Fruit fly (Drosophila melanogaster) whole organism, embryonic: ENCODE data around the gene Crz.

Source experiments
- Ada2b ChIP-seq: fragments of 200-800 bp; sonication (Bioruptor generic); IDR thresholded peaks from 2 replicates; pipeline ENCODE4 v1.3.6; 2022; ENCODE audit warnings: missing biosample characterization, missing genetic modification characterization
- Atf6 ChIP-seq: fragments of 200-800 bp; sonication (Bioruptor generic); IDR thresholded peaks from 2 replicates; pipeline ENCODE4 v1.3.6; 2022; ENCODE audit warnings: missing biosample characterization, missing genetic modification characterization
- Awh ChIP-seq: fragments of 200-800 bp; sonication (Bioruptor generic); IDR thresholded peaks from 2 replicates; pipeline ENCODE4, ENCODE4 v1.3.6; 2022; ENCODE audit warnings: missing biosample characterization, missing genetic modification characterization
- B-H1 ChIP-seq: fragments of 200-800 bp; sonication (Bioruptor generic); IDR thresholded peaks from 3 replicates; pipeline ENCODE4 v1.3.6; 2022; ENCODE audit warnings: missing biosample characterization, missing genetic modification characterization
- CG1024 ChIP-seq: fragments of 200-800 bp; sonication (Bioruptor generic); IDR thresholded peaks from 2 replicates; pipeline ENCODE4 v1.3.6; 2022; ENCODE audit warnings: missing biosample characterization, missing genetic modification characterization
- CG10979 ChIP-seq: fragments of 200-800 bp; sonication (Bioruptor generic); optimal IDR thresholded peaks from 2 replicates; lab custom pipeline; 2018; ENCODE audit warnings: missing biosample characterization, mild to moderate bottlenecking, missing genetic modification characterization, moderate library complexity
- CG11560 ChIP-seq: fragments of 200-800 bp; sonication (Bioruptor generic); IDR thresholded peaks from 3 replicates; pipeline ENCODE4 v1.3.6; 2022; ENCODE audit warnings: missing biosample characterization, missing genetic modification characterization
- CG12744 ChIP-seq: fragments of 200-800 bp; sonication (Bioruptor generic); optimal IDR thresholded peaks from 2 replicates; lab custom pipeline; 2016; ENCODE audit warnings: missing biosample characterization, missing genetic modification characterization
- CG14441 ChIP-seq: fragments of 200-800 bp; sonication (Bioruptor generic); IDR thresholded peaks from 2 replicates; pipeline ENCODE4 v1.3.6; 2022; ENCODE audit warnings: missing biosample characterization, missing genetic modification characterization
- CG14860 ChIP-seq: fragments of 200-800 bp; sonication (Bioruptor generic); IDR thresholded peaks from 3 replicates; pipeline ENCODE4 v1.3.6; 2022; ENCODE audit warnings: missing biosample characterization, missing genetic modification characterization; ENCODE audit not compliant: partially characterized antibody
- CG15269 ChIP-seq: fragments of 200-800 bp; sonication (Bioruptor generic); optimal IDR thresholded peaks from 2 replicates; lab custom pipeline; 2018; ENCODE audit warnings: missing biosample characterization, mild to moderate bottlenecking, missing genetic modification characterization, moderate library complexity
- CG17568 ChIP-seq: fragments of 200-800 bp; sonication (Bioruptor generic); optimal IDR thresholded peaks from 2 replicates; lab custom pipeline; 2018; ENCODE audit warnings: missing biosample characterization, mild to moderate bottlenecking, missing genetic modification characterization, moderate library complexity
- CG18599 ChIP-seq: fragments of 200-800 bp; sonication (Bioruptor generic); optimal IDR thresholded peaks from 3 replicates; lab custom pipeline; 2017; ENCODE audit warnings: missing biosample characterization, missing genetic modification characterization, mild to moderate bottlenecking, moderate library complexity, missing genetic modification reagents
- CG2199 ChIP-seq: fragments of 200-800 bp; sonication (Bioruptor generic); IDR thresholded peaks from 3 replicates; pipeline ENCODE4 v1.3.6; 2022; ENCODE audit warnings: missing biosample characterization, missing genetic modification characterization
- CG33557 ChIP-seq: fragments of 200-800 bp; sonication (Bioruptor generic); optimal IDR thresholded peaks from 2 replicates; lab custom pipeline; 2019; ENCODE audit warnings: missing biosample characterization, mild to moderate bottlenecking, missing genetic modification characterization, moderate library complexity
- CG6254 ChIP-seq: fragments of 200-800 bp; sonication (Bioruptor generic); optimal IDR thresholded peaks from 3 replicates; lab custom pipeline; 2017; ENCODE audit warnings: mild to moderate bottlenecking, missing biosample characterization, missing genetic modification reagents, missing genetic modification characterization
- D ChIP-seq, 2 experiments: fragments of 200-800 bp in 1 of 2; fragments of >200 bp in 1 of 2; sonication (Bioruptor generic) in 1 of 2; optimal IDR thresholded peaks; 2 replicates in 1 of 2; 3 replicates in 1 of 2; lab custom pipeline; 2017; ENCODE audit warnings: mild to moderate bottlenecking in 1 of 2, missing biosample characterization in 1 of 2, missing genetic modification characterization in 1 of 2, missing genetic modification reagents in 1 of 2
- E2f1 ChIP-seq: fragments of 200-800 bp; sonication (Bioruptor generic); IDR thresholded peaks from 2 replicates; pipeline ENCODE4 v1.3.6; 2022; ENCODE audit warnings: missing biosample characterization, missing genetic modification characterization
- Fer2 ChIP-seq: fragments of 200-800 bp; sonication (Bioruptor generic); optimal IDR thresholded peaks from 2 replicates; lab custom pipeline; 2018; ENCODE audit warnings: missing biosample characterization, mild to moderate bottlenecking, missing genetic modification characterization, moderate library complexity
- Hsf ChIP-seq: fragments of 200-800 bp; sonication (Bioruptor generic); optimal IDR thresholded peaks from 3 replicates; lab custom pipeline; 2016; ENCODE audit warnings: missing biosample characterization, missing genetic modification characterization
- NFAT ChIP-seq: fragments of 200-800 bp; sonication (Bioruptor generic); IDR thresholded peaks from 2 replicates; pipeline ENCODE4 v1.3.6; 2022; ENCODE audit warnings: missing biosample characterization, missing genetic modification characterization
- NK7.1 ChIP-seq: fragments of 200-800 bp; sonication (Bioruptor generic); optimal IDR thresholded peaks from 3 replicates; lab custom pipeline; 2016; ENCODE audit warnings: missing biosample characterization, missing genetic modification characterization
- Rfx ChIP-seq: fragments of 200-800 bp; sonication (Bioruptor generic); IDR thresholded peaks from 2 replicates; pipeline ENCODE4 v1.3.6; 2022; ENCODE audit warnings: missing biosample characterization, missing genetic modification characterization
- Sox100B ChIP-seq: fragments of 200-800 bp; sonication (Bioruptor generic); optimal IDR thresholded peaks from 3 replicates; lab custom pipeline; 2018; ENCODE audit warnings: missing biosample characterization, mild to moderate bottlenecking, missing genetic modification characterization
- Spps ChIP-seq: fragments of 200-800 bp; sonication (Bioruptor generic); optimal IDR thresholded peaks from 2 replicates; lab custom pipeline; 2018; ENCODE audit warnings: missing biosample characterization, mild to moderate bottlenecking, missing genetic modification characterization
- Taf1 ChIP-seq: fragments of 200-800 bp; sonication (Bioruptor generic); IDR thresholded peaks from 2 replicates; pipeline ENCODE4 v1.3.6; 2022; ENCODE audit warnings: missing biosample characterization, missing genetic modification characterization
- abd-A ChIP-seq: fragments of 200-800 bp; sonication (Bioruptor generic); optimal IDR thresholded peaks from 3 replicates; lab custom pipeline; 2019; ENCODE audit warnings: missing biosample characterization, mild to moderate bottlenecking, missing genetic modification characterization, moderate library complexity
- chinmo ChIP-seq: fragments of 200-800 bp; sonication (Bioruptor generic); IDR thresholded peaks from 4 replicates; pipeline ENCODE4 v1.3.6; 2022; ENCODE audit warnings: missing biosample characterization, missing genetic modification characterization; ENCODE audit not compliant: partially characterized antibody
- chn ChIP-seq: fragments of 200-800 bp; sonication (Bioruptor generic); optimal IDR thresholded peaks from 2 replicates; lab custom pipeline; 2016; ENCODE audit warnings: missing biosample characterization, missing genetic modification characterization
- eyg ChIP-seq: fragments of 200-800 bp; sonication (Bioruptor generic); optimal IDR thresholded peaks from 3 replicates; lab custom pipeline; 2016; ENCODE audit warnings: missing biosample characterization, missing genetic modification characterization
- gce ChIP-seq: fragments of 200-800 bp; sonication (Bioruptor generic); IDR thresholded peaks from 3 replicates; pipeline ENCODE4 v1.3.6; 2022; ENCODE audit warnings: missing biosample characterization, missing genetic modification characterization
- gsb ChIP-seq: fragments of 200-800 bp; sonication (Bioruptor generic); IDR thresholded peaks from 2 replicates; pipeline ENCODE4 v1.3.6; 2022; ENCODE audit warnings: missing biosample characterization, missing genetic modification characterization
- gsb-n ChIP-seq: fragments of 200-800 bp; sonication (Bioruptor generic); optimal IDR thresholded peaks from 3 replicates; lab custom pipeline; 2018; ENCODE audit warnings: missing biosample characterization, mild to moderate bottlenecking, missing genetic modification characterization
- her ChIP-seq: fragments of 200-800 bp; sonication (Bioruptor generic); optimal IDR thresholded peaks from 2 replicates; lab custom pipeline; 2016; ENCODE audit warnings: missing biosample characterization, missing genetic modification characterization
- insv ChIP-seq, 2 experiments: fragments of 200-800 bp; sonication (Bioruptor generic); optimal IDR thresholded peaks; 3 replicates each; lab custom pipeline; 2016 to 2018; ENCODE audit warnings: missing biosample characterization in 2 of 2, missing genetic modification characterization in 2 of 2
- kah ChIP-seq: fragments of 200-800 bp; sonication (Bioruptor generic); optimal IDR thresholded peaks from 2 replicates; lab custom pipeline; 2018; ENCODE audit warnings: missing biosample characterization, mild to moderate bottlenecking, missing genetic modification characterization
- lbe ChIP-seq: fragments of 200-800 bp; sonication (Bioruptor generic); optimal IDR thresholded peaks from 2 replicates; lab custom pipeline; 2016; ENCODE audit warnings: missing biosample characterization, mild to moderate bottlenecking, missing genetic modification characterization
- lmd ChIP-seq: fragments of 200-800 bp; sonication (Bioruptor generic); IDR thresholded peaks from 2 replicates; pipeline ENCODE4 v1.3.6; 2022; ENCODE audit warnings: missing biosample characterization, missing genetic modification characterization
- lola ChIP-seq, 3 experiments: fragments of >200 bp in 2 of 3; fragments of 200-800 bp in 1 of 3; sonication (Bioruptor generic) in 1 of 3; optimal IDR thresholded peaks; 2 replicates each; lab custom pipeline; 2017 to 2019; ENCODE audit warnings: missing biosample characterization in 3 of 3, missing genetic modification characterization in 3 of 3, mild to moderate bottlenecking in 1 of 3, moderate library complexity in 1 of 3
- mam ChIP-seq: fragments of 200-800 bp; sonication (Bioruptor generic); optimal IDR thresholded peaks from 3 replicates; lab custom pipeline; 2016; ENCODE audit warnings: missing biosample characterization, missing genetic modification characterization
- oc ChIP-seq: fragments of 200-800 bp; sonication (Bioruptor generic); optimal IDR thresholded peaks from 2 replicates; lab custom pipeline; 2018; ENCODE audit warnings: missing biosample characterization, mild to moderate bottlenecking, missing genetic modification characterization, moderate library complexity
- p53 ChIP-seq: fragments of 200-800 bp; sonication (Bioruptor generic); optimal IDR thresholded peaks from 2 replicates; lab custom pipeline; 2016; ENCODE audit warnings: missing biosample characterization, missing genetic modification characterization
- pzg ChIP-seq: fragments of 200-800 bp; sonication (Bioruptor generic); optimal IDR thresholded peaks from 3 replicates; lab custom pipeline; 2018; ENCODE audit warnings: missing biosample characterization, mild to moderate bottlenecking, missing genetic modification characterization, moderate library complexity
- run ChIP-seq: fragments of 200-800 bp; sonication (Bioruptor generic); optimal IDR thresholded peaks from 3 replicates; lab custom pipeline; 2018; ENCODE audit warnings: missing biosample characterization, mild to moderate bottlenecking, missing genetic modification characterization
- sd ChIP-seq: fragments of 200-800 bp; sonication (Bioruptor generic); optimal IDR thresholded peaks from 3 replicates; lab custom pipeline; 2018; ENCODE audit warnings: missing biosample characterization, mild to moderate bottlenecking, missing genetic modification characterization, moderate library complexity
- tgo ChIP-seq: fragments of 200-800 bp; sonication (Bioruptor generic); IDR thresholded peaks from 3 replicates; pipeline ENCODE4 v1.3.6; 2022; ENCODE audit warnings: missing biosample characterization, missing genetic modification characterization
- wek ChIP-seq: fragments of 200-800 bp; sonication (Bioruptor generic); optimal IDR thresholded peaks from 3 replicates; lab custom pipeline; 2018; ENCODE audit warnings: missing biosample characterization, mild to moderate bottlenecking, missing genetic modification characterization, moderate library complexity
- zen2 ChIP-seq: fragments of 200-800 bp; sonication (Bioruptor generic); IDR thresholded peaks from 3 replicates; pipeline ENCODE4 v1.3.6; 2022; ENCODE audit warnings: missing biosample characterization, missing genetic modification characterization; ENCODE audit not compliant: partially characterized antibody

Gene Crz

dm6 chr3R:14288669-14289383 is 25.8 kb upstream of the Crz start, which contains the start of gene red (continued):
- TF ChIP-seq her (GFP tag; lab: Kevin White, UChicago) (no peak), Sox100B (peak; percentile 60), run (tag; lab: Kevin White, UChicago) (peak; percentile 32), lmd (GFP tag; lab: Robert Waterston, UW) (peak; percentile 76), CG33557 (GFP tag; lab: Kevin White, UChicago) (no peak), CG14860 (GFP tag; lab: Robert Waterston, UW) (no peak), abd-A (peak; percentile 35), p53 (no peak), Taf1 (GFP tag; lab: Robert Waterston, UW) (peak; percentile 66), zen2 (GFP tag; lab: Robert Waterston, UW) (no peak), lola (GFP tag; optimal IDR thresholded peaks at IDR 0.05; lab: Kevin White, UChicago) (peak in 1 of 3 experiments; percentile 35), Hsf (GFP tag; lab: Kevin White, UChicago) (peak; percentile 62), Rfx (peak; percentile 84), D (optimal IDR thresholded peaks at IDR 0.05; lab: Kevin White, UChicago) (no peak), D (GFP tag; optimal IDR thresholded peaks at IDR 0.05; lab: Kevin White, UChicago) (peak; percentile 63), Spps (no peak), NFAT (peak; percentile 54), tgo (GFP tag; lab: Robert Waterston, UW) (peak; percentile 74; the same call in 2 of the 3 replicates), CG12744 (peak; percentile 1), kah (GFP tag; lab: Kevin White, UChicago) (no peak), insv (GFP tag; optimal IDR thresholded peaks at IDR 0.05; lab: Kevin White, UChicago) (no peak), chn (GFP tag; lab: Kevin White, UChicago) (peak; percentile 30), sd (tag; lab: Kevin White, UChicago) (peak; percentile 61), gsb-n (tag; lab: Kevin White, UChicago) (no peak), eyg (GFP tag; lab: Kevin White, UChicago) (no peak), CG17568 (GFP tag; lab: Kevin White, UChicago) (peak; percentile 71), CG10979 (tag; lab: Kevin White, UChicago) (peak; percentile 68), Awh (GFP tag; lab: Robert Waterston, UW) (peak; percentile 52; the same call in 1 of the 2 replicates), mam (GFP tag; lab: Kevin White, UChicago) (peak; percentile 63), CG15269 (tag; lab: Kevin White, UChicago) (peak; percentile 83), CG1024 (GFP tag; lab: Robert Waterston, UW) (0 out of 2 replicates have a peak, but pooled peaks have one; percentile 4), B-H1 (GFP tag; lab: Robert Waterston, UW) (peak; percentile 30; the same call in 1 of the 3 replicates), Fer2 (tag; lab: Kevin White, UChicago) (peak; percentile 59), CG14441 (GFP tag; lab: Robert Waterston, UW) (peak; percentile 71; the same call in 1 of the 2 replicates), Atf6 (GFP tag; lab: Robert Waterston, UW) (peak; percentile 84), E2f1 (GFP tag; lab: Robert Waterston, UW) (peak; percentile 60), CG11560 (tag; lab: Robert Waterston, UW) (peak; percentile 43; the same call in 1 of the 3 replicates), lbe (GFP tag; lab: Kevin White, UChicago) (peak; percentile 49), gsb (GFP tag; lab: Robert Waterston, UW) (peak; percentile 74), pzg (GFP tag; lab: Kevin White, UChicago) (peak; percentile 5), gce (no peak), CG6254 (GFP tag; lab: Kevin White, UChicago) (peak; percentile 45), NK7.1 (GFP tag; lab: Kevin White, UChicago) (peak; percentile 49), oc (tag; lab: Kevin White, UChicago) (peak; percentile 41), chinmo (GFP tag; lab: Robert Waterston, UW) (peak; percentile 90), Ada2b (GFP tag; lab: Robert Waterston, UW) (peak; percentile 69), CG18599 (peak; percentile 90), CG2199 (GFP tag; lab: Robert Waterston, UW) (0 out of 3 replicates have a peak, but pooled peaks have one; percentile 36), wek (GFP tag; lab: Kevin White, UChicago) (peak; percentile 26)
